Fruit fly (Drosophila melanogaster) whole organism, embryonic: ENCODE measurements around the gene CG11843.

Experiments
- Asciz ChIP-seq: fragments of 200-800 bp; sonication (Bioruptor generic); optimal IDR thresholded peaks from 2 replicates; lab custom pipeline; 2017; ENCODE audit warnings: missing biosample characterization, mild to moderate bottlenecking, missing genetic modification characterization, missing genetic modification reagents
- Atf6 ChIP-seq: fragments of 200-800 bp; sonication (Bioruptor generic); IDR thresholded peaks from 2 replicates; pipeline ENCODE4 v1.3.6; 2022; ENCODE audit warnings: missing biosample characterization, missing genetic modification characterization
- CG10209 ChIP-seq: fragments of 200-800 bp; sonication (Bioruptor generic); optimal IDR thresholded peaks from 3 replicates; lab custom pipeline; 2017; ENCODE audit warnings: missing biosample characterization, mild to moderate bottlenecking, missing genetic modification characterization, missing genetic modification reagents
- CG10565 ChIP-seq: fragments of 200-800 bp; sonication (Bioruptor generic); optimal IDR thresholded peaks from 3 replicates; lab custom pipeline; 2016; ENCODE audit warnings: missing biosample characterization, mild to moderate bottlenecking, missing genetic modification characterization
- CG11456 ChIP-seq: fragments of 200-800 bp; sonication (Bioruptor generic); IDR thresholded peaks from 3 replicates; pipeline ENCODE4 v1.3.6; 2022; ENCODE audit warnings: missing biosample characterization, missing genetic modification characterization
- CG11696 ChIP-seq: fragments of 200-800 bp; sonication (Bioruptor generic); IDR thresholded peaks from 2 replicates; pipeline ENCODE4 v1.3.6; 2022; ENCODE audit warnings: missing biosample characterization, missing genetic modification characterization
- CG15479 ChIP-seq: fragments of 200-800 bp; sonication (Bioruptor generic); optimal IDR thresholded peaks from 3 replicates; lab custom pipeline; 2019; ENCODE audit warnings: missing biosample characterization, mild to moderate bottlenecking, missing genetic modification characterization, moderate library complexity
- CG15514 ChIP-seq: fragments of 200-800 bp; sonication (Bioruptor generic); optimal IDR thresholded peaks from 3 replicates; lab custom pipeline; 2017; ENCODE audit warnings: missing biosample characterization, missing genetic modification characterization, mild to moderate bottlenecking, moderate library complexity, missing genetic modification reagents
- CG1603 ChIP-seq: fragments of 200-800 bp; sonication (Bioruptor generic); optimal IDR thresholded peaks from 2 replicates; lab custom pipeline; 2019; ENCODE audit warnings: missing biosample characterization, mild to moderate bottlenecking, missing genetic modification characterization, moderate library complexity
- CG17385 ChIP-seq: fragments of 200-800 bp; sonication (Bioruptor generic); optimal IDR thresholded peaks from 3 replicates; lab custom pipeline; 2018; ENCODE audit warnings: missing biosample characterization, mild to moderate bottlenecking, missing genetic modification characterization
- CG17568 ChIP-seq: fragments of 200-800 bp; sonication (Bioruptor generic); optimal IDR thresholded peaks from 2 replicates; lab custom pipeline; 2018; ENCODE audit warnings: missing biosample characterization, mild to moderate bottlenecking, missing genetic modification characterization, moderate library complexity
- CG18476 ChIP-seq: fragments of 200-800 bp; sonication (Bioruptor generic); optimal IDR thresholded peaks from 2 replicates; lab custom pipeline; 2016; ENCODE audit warnings: missing biosample characterization, mild to moderate bottlenecking, missing genetic modification characterization
- CG18599 ChIP-seq: fragments of 200-800 bp; sonication (Bioruptor generic); optimal IDR thresholded peaks from 3 replicates; lab custom pipeline; 2017; ENCODE audit warnings: missing biosample characterization, missing genetic modification characterization, mild to moderate bottlenecking, moderate library complexity, missing genetic modification reagents
- CG2678 ChIP-seq: fragments of 200-800 bp; sonication (Bioruptor generic); optimal IDR thresholded peaks from 3 replicates; lab custom pipeline; 2019; ENCODE audit warnings: missing biosample characterization, mild to moderate bottlenecking, missing genetic modification characterization, moderate library complexity
- CG2712 ChIP-seq: fragments of 200-800 bp; optimal IDR thresholded peaks from 3 replicates; lab custom pipeline; 2019; ENCODE audit warnings: missing biosample characterization, mild to moderate bottlenecking, missing genetic modification characterization, moderate library complexity
- CG3281 ChIP-seq: fragments of 200-800 bp; sonication (Bioruptor generic); optimal IDR thresholded peaks from 3 replicates; lab custom pipeline; 2017; ENCODE audit warnings: missing biosample characterization, mild to moderate bottlenecking, missing genetic modification characterization
- CG6175 ChIP-seq: fragments of 200-800 bp; sonication (Bioruptor generic); IDR thresholded peaks from 3 replicates; pipeline ENCODE4 v1.3.6; 2022; ENCODE audit warnings: missing biosample characterization, missing genetic modification characterization
- CG6683 ChIP-seq: fragments of 200-800 bp; sonication (Bioruptor generic); optimal IDR thresholded peaks from 2 replicates; lab custom pipeline; 2017; ENCODE audit warnings: missing biosample characterization, mild to moderate bottlenecking, missing genetic modification characterization, missing genetic modification reagents
- CG8290 ChIP-seq, 3 experiments: fragments of 200-800 bp; sonication (Bioruptor generic); optimal IDR thresholded peaks; 2 replicates each; lab custom pipeline; 2016 to 2019; ENCODE audit warnings: missing biosample characterization in 3 of 3, missing genetic modification characterization in 3 of 3, mild to moderate bottlenecking in 2 of 3, moderate library complexity in 1 of 3
- CG9727 ChIP-seq: fragments of 200-800 bp; sonication (Bioruptor generic); optimal IDR thresholded peaks from 3 replicates; lab custom pipeline; 2017; ENCODE audit warnings: missing biosample characterization, mild to moderate bottlenecking, missing genetic modification characterization
- CG9876 ChIP-seq: fragments of 200-800 bp; sonication (Bioruptor generic); optimal IDR thresholded peaks from 2 replicates; lab custom pipeline; 2016; ENCODE audit warnings: missing biosample characterization, missing genetic modification characterization
- Drgx ChIP-seq: fragments of 200-800 bp; sonication (Bioruptor generic); IDR thresholded peaks from 2 replicates; pipeline ENCODE4 v1.3.6; 2022; ENCODE audit warnings: missing biosample characterization, missing genetic modification characterization
- E2f2 ChIP-seq: fragments of 200-800 bp; sonication (Bioruptor generic); IDR thresholded peaks from 2 replicates; pipeline ENCODE4 v1.3.6; 2022; ENCODE audit warnings: missing biosample characterization, missing genetic modification characterization
- Hmr ChIP-seq: fragments of 200-800 bp; sonication (Bioruptor generic); optimal IDR thresholded peaks from 3 replicates; lab custom pipeline; 2017; ENCODE audit warnings: mild to moderate bottlenecking, missing biosample characterization, missing genetic modification reagents, missing genetic modification characterization
- Med ChIP-seq: fragments of 200-800 bp; sonication (Bioruptor generic); peaks from one replicate; lab custom pipeline; 2016; ENCODE audit warnings: missing biosample characterization, missing genetic modification characterization, mild to moderate bottlenecking, inconsistent platforms, moderate library complexity
- Meics ChIP-seq: fragments of 200-800 bp; sonication (Bioruptor generic); optimal IDR thresholded peaks from 2 replicates; lab custom pipeline; 2017; ENCODE audit warnings: missing biosample characterization, mild to moderate bottlenecking, missing genetic modification characterization
- Opbp ChIP-seq: fragments of 200-800 bp; sonication (Bioruptor generic); IDR thresholded peaks from 3 replicates; pipeline ENCODE4 v1.3.6; 2022; ENCODE audit warnings: missing biosample characterization, missing genetic modification characterization; ENCODE audit not compliant: partially characterized antibody
- Optix ChIP-seq: fragments of 200-800 bp; sonication (Bioruptor generic); IDR thresholded peaks from 3 replicates; pipeline ENCODE4 v1.3.6; 2022; ENCODE audit warnings: missing biosample characterization, missing genetic modification characterization
- Sox100B ChIP-seq: fragments of 200-800 bp; sonication (Bioruptor generic); optimal IDR thresholded peaks from 3 replicates; lab custom pipeline; 2018; ENCODE audit warnings: missing biosample characterization, mild to moderate bottlenecking, missing genetic modification characterization
- Usf ChIP-seq: fragments of 200-800 bp; sonication (Bioruptor generic); optimal IDR thresholded peaks from 2 replicates; lab custom pipeline; 2017; ENCODE audit warnings: missing genotype, missing biosample characterization, missing genetic modification characterization
- ara ChIP-seq: fragments of 200-800 bp; sonication (Bioruptor generic); IDR thresholded peaks from 2 replicates; pipeline ENCODE4 v1.3.6; 2022; ENCODE audit warnings: missing biosample characterization, missing genetic modification characterization
- chinmo ChIP-seq: fragments of 200-800 bp; sonication (Bioruptor generic); IDR thresholded peaks from 4 replicates; pipeline ENCODE4 v1.3.6; 2022; ENCODE audit warnings: missing biosample characterization, missing genetic modification characterization; ENCODE audit not compliant: partially characterized antibody
- croc ChIP-seq: fragments of 200-800 bp; sonication (Bioruptor generic); conservative IDR thresholded peaks from 3 replicates; pipeline ENCODE4 v1.3.6; 2022; ENCODE audit warnings: missing biosample characterization, missing genetic modification characterization
- dimm ChIP-seq: fragments of 200-800 bp; sonication (Bioruptor generic); IDR thresholded peaks from 2 replicates; pipeline ENCODE4 v1.3.6; 2022; ENCODE audit warnings: missing biosample characterization, missing genetic modification characterization
- dmrt11E ChIP-seq: fragments of 200-800 bp; sonication (Bioruptor generic); optimal IDR thresholded peaks from 3 replicates; lab custom pipeline; 2018; ENCODE audit warnings: missing biosample characterization, mild to moderate bottlenecking, missing genetic modification characterization, moderate library complexity
- fu2 ChIP-seq: fragments of 200-800 bp; sonication (Bioruptor generic); optimal IDR thresholded peaks from 2 replicates; lab custom pipeline; 2016; ENCODE audit warnings: missing biosample characterization, missing genetic modification characterization
- hkb ChIP-seq, 2 experiments: fragments of 200-800 bp in 1 of 2; fragments of >200 bp in 1 of 2; sonication (Bioruptor generic) in 1 of 2; IDR thresholded peaks in 1 of 2; optimal IDR thresholded peaks in 1 of 2; 2 replicates each; pipeline versions ENCODE4 v1.3.6 to Lab custom; 2017 to 2022; ENCODE audit warnings: missing biosample characterization in 1 of 2, missing genetic modification characterization in 1 of 2
- kah ChIP-seq: fragments of 200-800 bp; sonication (Bioruptor generic); optimal IDR thresholded peaks from 2 replicates; lab custom pipeline; 2018; ENCODE audit warnings: missing biosample characterization, mild to moderate bottlenecking, missing genetic modification characterization
- lbe ChIP-seq: fragments of 200-800 bp; sonication (Bioruptor generic); optimal IDR thresholded peaks from 2 replicates; lab custom pipeline; 2016; ENCODE audit warnings: missing biosample characterization, mild to moderate bottlenecking, missing genetic modification characterization
- pan ChIP-seq, 4 experiments: fragments of >200 bp in 3 of 4; fragments of 200-800 bp in 1 of 4; sonication (Bioruptor generic) in 1 of 4; optimal IDR thresholded peaks in 3 of 4; IDR thresholded peaks in 1 of 4; 2 replicates each; pipeline versions ENCODE4 v1.3.6 to Lab custom; 2017 to 2022; ENCODE audit warnings: missing biosample characterization in 2 of 4, missing genetic modification characterization in 2 of 4, mixed read lengths in 1 of 4
- prd ChIP-seq, 3 experiments: fragments of >200 bp in 2 of 3; fragments of 200-800 bp in 1 of 3; sonication (Bioruptor generic) in 1 of 3; optimal IDR thresholded peaks in 2 of 3; IDR thresholded peaks in 1 of 3; 2 replicates in 2 of 3; 3 replicates in 1 of 3; pipeline versions ENCODE4 v1.3.6 to Lab custom; 2017 to 2022; ENCODE audit warnings: missing biosample characterization in 1 of 3, missing genetic modification characterization in 1 of 3
- row ChIP-seq: fragments of 200-800 bp; sonication (Bioruptor generic); IDR thresholded peaks from 3 replicates; pipeline ENCODE4 v1.3.6; 2022; ENCODE audit warnings: missing biosample characterization, missing genetic modification characterization
- sd ChIP-seq: fragments of 200-800 bp; sonication (Bioruptor generic); optimal IDR thresholded peaks from 3 replicates; lab custom pipeline; 2018; ENCODE audit warnings: missing biosample characterization, mild to moderate bottlenecking, missing genetic modification characterization, moderate library complexity
- seq ChIP-seq: fragments of 200-800 bp; sonication (Bioruptor generic); IDR thresholded peaks from 2 replicates; pipeline ENCODE4 v1.3.6; 2022; ENCODE audit warnings: missing biosample characterization, missing genetic modification characterization
- slbo ChIP-seq: fragments of 200-800 bp; sonication (Bioruptor generic); IDR thresholded peaks from 2 replicates; pipeline ENCODE4 v1.3.6; 2022; ENCODE audit warnings: missing biosample characterization, missing genetic modification characterization
- twi ChIP-seq: fragments of 200-800 bp; optimal IDR thresholded peaks from 2 replicates; lab custom pipeline; 2019; ENCODE audit warnings: missing biosample characterization, mild to moderate bottlenecking, missing genetic modification characterization, moderate library complexity
- zfh2 ChIP-seq: fragments of 200-800 bp; sonication (Bioruptor generic); optimal IDR thresholded peaks from 2 replicates; lab custom pipeline; 2016; ENCODE audit warnings: missing biosample characterization, missing genetic modification characterization

The CG11843 gene

DNA sequence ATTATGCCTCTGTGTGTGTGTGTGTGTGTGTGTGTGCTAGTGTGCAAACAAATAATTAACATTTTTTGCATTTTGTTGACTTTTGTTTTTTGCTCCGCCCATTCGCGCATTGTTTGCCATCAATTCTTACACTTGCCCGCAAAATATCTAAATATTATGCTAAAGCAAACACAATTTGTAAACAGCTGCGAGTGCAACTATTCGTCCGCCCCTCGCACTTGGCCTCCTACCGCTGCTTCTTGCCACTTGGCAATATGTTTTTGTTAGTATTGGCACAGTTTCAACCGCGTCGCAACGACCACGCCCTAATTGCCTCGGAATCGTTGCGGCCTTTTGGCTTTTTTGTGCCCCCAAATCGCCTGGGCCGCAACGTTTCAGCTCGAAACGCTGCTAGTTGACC, 23.4 kb downstream of the CG11843 start (continued):
- TF ChIP-seq Asciz (GFP tag; lab: Kevin White, UChicago) (peak; percentile 13), pan (optimal IDR thresholded peaks at IDR 0.05; lab: Kevin White, UChicago) (no peak), pan (GFP tag; optimal IDR thresholded peaks at IDR 0.05 in 1 of 2, IDR thresholded peaks at IDR 0.05 in 1 of 2) (peak in 1 of 2 experiments; percentile 6), CG6683 (GFP tag; lab: Kevin White, UChicago) (no peak), CG15514 (GFP tag; lab: Kevin White, UChicago) (no peak), croc (GFP tag; lab: Robert Waterston, UW) (no peak), Med (peak; percentile 46), Usf (GFP tag; lab: Kevin White, UChicago) (no peak), zfh2 (GFP tag; lab: Kevin White, UChicago) (no peak), CG10565 (GFP tag; lab: Kevin White, UChicago) (no peak), CG17385 (GFP tag; lab: Kevin White, UChicago) (peak; percentile 6), row (GFP tag; lab: Robert Waterston, UW) (0 out of 3 replicates have a peak, but pooled peaks have one; percentile 11), CG8290 (GFP tag; optimal IDR thresholded peaks at IDR 0.05; lab: Kevin White, UChicago) (no peak), CG8290 (tag; optimal IDR thresholded peaks at IDR 0.05; lab: Kevin White, UChicago) (peak in 1 of 2 experiments; percentile 36), CG6175 (GFP tag; lab: Robert Waterston, UW) (peak; percentile 59; the same call in 1 of the 3 replicates), CG3281 (no peak), lbe (no peak), kah (GFP tag; lab: Kevin White, UChicago) (no peak), CG2678 (tag; lab: Kevin White, UChicago) (peak; percentile 22), slbo (GFP tag; lab: Robert Waterston, UW) (0 out of 2 replicates have a peak, but pooled peaks have one; percentile 24), fu2 (GFP tag; lab: Kevin White, UChicago) (no peak), dmrt11E (no peak), Hmr (peak; percentile 34), CG10209 (GFP tag; lab: Kevin White, UChicago) (peak; percentile 2), CG15479 (GFP tag; lab: Kevin White, UChicago) (peak; percentile 12), CG2712 (tag; lab: Kevin White, UChicago) (no peak), prd (optimal IDR thresholded peaks at IDR 0.05; lab: Kevin White, UChicago) (no peak), prd (GFP tag; IDR thresholded peaks at IDR 0.05; lab: Robert Waterston, UW) (no peak), CG18476 (GFP tag; lab: Kevin White, UChicago) (peak; percentile 35), ara (GFP tag; lab: Robert Waterston, UW) (peak; percentile 17; the same call in 1 of the 2 replicates), chinmo (GFP tag; lab: Robert Waterston, UW) (0 out of 4 replicates have a peak, but pooled peaks have one; percentile 6), CG9876 (peak; percentile 2), CG18599 (no peak), CG1603 (tag; lab: Kevin White, UChicago) (peak; percentile 1), Drgx (0 out of 2 replicates have a peak, but pooled peaks have one; percentile 6), twi (tag; lab: Kevin White, UChicago) (no peak), CG17568 (GFP tag; lab: Kevin White, UChicago) (no peak), Opbp (GFP tag; lab: Robert Waterston, UW) (no peak), sd (tag; lab: Kevin White, UChicago) (peak; percentile 31), Optix (GFP tag; lab: Robert Waterston, UW) (no peak), seq (GFP tag; lab: Robert Waterston, UW) (peak; percentile 52), Atf6 (GFP tag; lab: Robert Waterston, UW) (no peak), Sox100B (no peak), Meics (GFP tag; lab: Kevin White, UChicago) (peak; percentile 26), hkb (optimal IDR thresholded peaks at IDR 0.05; lab: Kevin White, UChicago) (no peak), hkb (GFP tag; IDR thresholded peaks at IDR 0.05; lab: Robert Waterston, UW) (peak; percentile 46; the same call in 1 of the 2 replicates), CG11696 (GFP tag; lab: Robert Waterston, UW) (0 out of 2 replicates have a peak, but pooled peaks have one; percentile 17), CG11456 (GFP tag; lab: Robert Waterston, UW) (0 out of 3 replicates have a peak, but pooled peaks have one; percentile 14), dimm (GFP tag; lab: Robert Waterston, UW) (no peak), CG9727 (no peak), E2f2 (no peak)
